Fruit fly (Drosophila melanogaster) whole organism, embryonic: ENCODE data around the gene CG32700.

Experiments used
- Awh ChIP-seq: fragments of 200-800 bp; sonication (Bioruptor generic); IDR thresholded peaks from 2 replicates; pipeline ENCODE4, ENCODE4 v1.3.6; 2022; ENCODE audit warnings: missing biosample characterization, missing genetic modification characterization
- CG10366 ChIP-seq: fragments of 200-800 bp; sonication (Bioruptor generic); IDR thresholded peaks from 2 replicates; pipeline ENCODE4 v1.3.6; 2022; ENCODE audit warnings: missing biosample characterization, missing genetic modification characterization
- CG11093 ChIP-seq: fragments of 200-800 bp; sonication (Bioruptor generic); IDR thresholded peaks from 3 replicates; pipeline ENCODE4 v1.3.6; 2022; ENCODE audit warnings: missing biosample characterization, missing genetic modification characterization
- CG12391 ChIP-seq: fragments of 200-800 bp; sonication (Bioruptor generic); optimal IDR thresholded peaks from 3 replicates; lab custom pipeline; 2018; ENCODE audit warnings: missing biosample characterization, mild to moderate bottlenecking, missing genetic modification characterization, moderate library complexity
- CG12659 ChIP-seq: fragments of 200-800 bp; sonication (Bioruptor generic); optimal IDR thresholded peaks from 3 replicates; lab custom pipeline; 2017; ENCODE audit warnings: mild to moderate bottlenecking, missing biosample characterization, missing genetic modification reagents, missing genetic modification characterization
- CG13287 ChIP-seq: fragments of 200-800 bp; sonication (Bioruptor generic); IDR thresholded peaks from 2 replicates; pipeline ENCODE4 v1.3.6; 2022; ENCODE audit warnings: missing biosample characterization, missing genetic modification characterization; ENCODE audit not compliant: partially characterized antibody
- CG13424 ChIP-seq: fragments of 200-800 bp; sonication (Bioruptor generic); optimal IDR thresholded peaks from 2 replicates; lab custom pipeline; 2019; ENCODE audit warnings: missing biosample characterization, mild to moderate bottlenecking, missing genetic modification characterization, moderate library complexity
- CG13894 ChIP-seq: fragments of 200-800 bp; sonication (Bioruptor generic); optimal IDR thresholded peaks from 3 replicates; lab custom pipeline; 2018; ENCODE audit warnings: missing biosample characterization, mild to moderate bottlenecking, missing genetic modification characterization, moderate library complexity
- CG1603 ChIP-seq: fragments of 200-800 bp; sonication (Bioruptor generic); optimal IDR thresholded peaks from 2 replicates; lab custom pipeline; 2019; ENCODE audit warnings: missing biosample characterization, mild to moderate bottlenecking, missing genetic modification characterization, moderate library complexity
- CG16863 ChIP-seq: fragments of 200-800 bp; sonication (Bioruptor generic); optimal IDR thresholded peaks from 3 replicates; lab custom pipeline; 2016; ENCODE audit warnings: missing biosample characterization, missing genetic modification characterization
- CG34376 ChIP-seq: fragments of 200-800 bp; sonication (Bioruptor generic); optimal IDR thresholded peaks from 2 replicates; lab custom pipeline; 2018; ENCODE audit warnings: missing biosample characterization, mild to moderate bottlenecking, missing genetic modification characterization
- CG3847 ChIP-seq: fragments of 200-800 bp; sonication (Bioruptor generic); IDR thresholded peaks from 2 replicates; pipeline ENCODE4 v1.3.6; 2022; ENCODE audit warnings: missing biosample characterization, missing genetic modification characterization
- CG3995 ChIP-seq: fragments of 200-800 bp; sonication (Bioruptor generic); optimal IDR thresholded peaks from 3 replicates; lab custom pipeline; 2016; ENCODE audit warnings: missing biosample characterization, missing genetic modification characterization
- CG4360 ChIP-seq: fragments of 200-800 bp; sonication (Bioruptor generic); IDR thresholded peaks from 2 replicates; pipeline ENCODE4 v1.3.6; 2022; ENCODE audit warnings: missing biosample characterization, missing genetic modification characterization
- CG4707 ChIP-seq: fragments of 200-800 bp; sonication (Bioruptor generic); optimal IDR thresholded peaks from 2 replicates; lab custom pipeline; 2018; ENCODE audit warnings: missing biosample characterization, mild to moderate bottlenecking, missing genetic modification characterization, moderate library complexity
- CG6765 ChIP-seq: fragments of 200-800 bp; sonication (Bioruptor generic); optimal IDR thresholded peaks from 3 replicates; lab custom pipeline; 2017; ENCODE audit warnings: missing biosample characterization, mild to moderate bottlenecking, missing genetic modification characterization
- CG7987 ChIP-seq: fragments of 200-800 bp; sonication (Bioruptor generic); optimal IDR thresholded peaks from 2 replicates; lab custom pipeline; 2018; ENCODE audit warnings: missing biosample characterization, mild to moderate bottlenecking, missing genetic modification characterization, moderate library complexity
- CG8290 ChIP-seq, 3 experiments: fragments of 200-800 bp; sonication (Bioruptor generic); optimal IDR thresholded peaks; 2 replicates each; lab custom pipeline; 2016 to 2019; ENCODE audit warnings: missing biosample characterization in 3 of 3, missing genetic modification characterization in 3 of 3, mild to moderate bottlenecking in 2 of 3, moderate library complexity in 1 of 3
- CG8944 ChIP-seq: fragments of 200-800 bp; sonication (Bioruptor generic); optimal IDR thresholded peaks from 3 replicates; lab custom pipeline; 2016; ENCODE audit warnings: missing biosample characterization, missing genetic modification characterization
- CrebB ChIP-seq: fragments of 200-800 bp; sonication (Bioruptor generic); optimal IDR thresholded peaks from 3 replicates; lab custom pipeline; 2018; ENCODE audit warnings: missing biosample characterization, mild to moderate bottlenecking, missing genetic modification characterization
- ERR ChIP-seq: fragments of 200-800 bp; sonication (Bioruptor generic); optimal IDR thresholded peaks from 2 replicates; lab custom pipeline; 2016; ENCODE audit warnings: missing biosample characterization, missing genetic modification characterization
- Ets97D ChIP-seq: fragments of 200-800 bp; sonication (Bioruptor generic); optimal IDR thresholded peaks from 3 replicates; lab custom pipeline; 2016; ENCODE audit warnings: missing biosample characterization, missing genetic modification characterization
- HLHmδ ChIP-seq: fragments of 200-800 bp; sonication (Bioruptor generic); optimal IDR thresholded peaks from 2 replicates; lab custom pipeline; 2018; ENCODE audit warnings: missing biosample characterization, mild to moderate bottlenecking, missing genetic modification characterization, moderate library complexity
- Hmx ChIP-seq: fragments of 200-800 bp; sonication (Bioruptor generic); optimal IDR thresholded peaks from 2 replicates; lab custom pipeline; 2016; ENCODE audit warnings: missing biosample characterization, missing genetic modification characterization
- Hsf ChIP-seq: fragments of 200-800 bp; sonication (Bioruptor generic); optimal IDR thresholded peaks from 3 replicates; lab custom pipeline; 2016; ENCODE audit warnings: missing biosample characterization, missing genetic modification characterization
- MBD-R2 ChIP-seq: fragments of 200-800 bp; sonication (Bioruptor generic); IDR thresholded peaks from 2 replicates; pipeline ENCODE4 v1.3.6; 2022; ENCODE audit warnings: missing biosample characterization, missing genetic modification characterization
- NfI ChIP-seq: fragments of 200-800 bp; sonication (Bioruptor generic); optimal IDR thresholded peaks from 3 replicates; lab custom pipeline; 2018; ENCODE audit warnings: missing biosample characterization, mild to moderate bottlenecking, missing genetic modification characterization, moderate library complexity
- Ptx1 ChIP-seq: fragments of 200-800 bp; sonication (Bioruptor generic); IDR thresholded peaks from 2 replicates; pipeline ENCODE4 v1.3.6; 2022; ENCODE audit warnings: missing biosample characterization, missing genetic modification characterization
- Rx ChIP-seq: fragments of 200-800 bp; sonication (Bioruptor generic); IDR thresholded peaks from 2 replicates; pipeline ENCODE4 v1.3.6; 2022; ENCODE audit warnings: missing biosample characterization, missing genetic modification characterization
- Side ChIP-seq: fragments of 200-800 bp; sonication (Bioruptor generic); optimal IDR thresholded peaks from 2 replicates; lab custom pipeline; 2016; ENCODE audit warnings: missing biosample characterization, missing genetic modification characterization
- Spps ChIP-seq: fragments of 200-800 bp; sonication (Bioruptor generic); optimal IDR thresholded peaks from 2 replicates; lab custom pipeline; 2018; ENCODE audit warnings: missing biosample characterization, mild to moderate bottlenecking, missing genetic modification characterization
- ac ChIP-seq: fragments of 200-800 bp; sonication (Bioruptor generic); optimal IDR thresholded peaks from 3 replicates; lab custom pipeline; 2017; ENCODE audit warnings: missing biosample characterization, mild to moderate bottlenecking, missing genetic modification characterization
- ase ChIP-seq: fragments of 200-800 bp; sonication (Bioruptor generic); IDR thresholded peaks from 3 replicates; pipeline ENCODE4 v1.3.6; 2022; ENCODE audit warnings: missing biosample characterization, missing genetic modification characterization
- cato ChIP-seq: fragments of 200-800 bp; sonication (Bioruptor generic); optimal IDR thresholded peaks from 2 replicates; lab custom pipeline; 2016; ENCODE audit warnings: missing biosample characterization, missing genetic modification characterization, borderline replicate concordance
- chm ChIP-seq: fragments of 200-800 bp; sonication (Bioruptor generic); IDR thresholded peaks from 2 replicates; pipeline ENCODE4 v1.3.6; 2022; ENCODE audit warnings: missing biosample characterization, missing genetic modification characterization
- crp ChIP-seq, 2 experiments: fragments of 200-800 bp; sonication (Bioruptor generic); optimal IDR thresholded peaks; 2 replicates in 1 of 2; 3 replicates in 1 of 2; lab custom pipeline; 2017; ENCODE audit warnings: missing biosample characterization in 2 of 2, missing genetic modification characterization in 2 of 2, mild to moderate bottlenecking in 1 of 2, moderate library complexity in 1 of 2
- en ChIP-seq: fragments of 200-800 bp; sonication (Bioruptor generic); optimal IDR thresholded peaks from 2 replicates; lab custom pipeline; 2016; ENCODE audit warnings: missing biosample characterization, missing genetic modification characterization
- eve ChIP-seq, 2 experiments: fragments of >200 bp; optimal IDR thresholded peaks; 2 replicates each; lab custom pipeline; 2017; ENCODE audit warnings: missing biosample characterization in 2 of 2, missing genetic modification characterization in 2 of 2
- ewg ChIP-seq: fragments of 200-800 bp; sonication (Bioruptor generic); optimal IDR thresholded peaks from 3 replicates; lab custom pipeline; 2017; ENCODE audit warnings: mild to moderate bottlenecking, missing biosample characterization, missing genetic modification reagents, missing genetic modification characterization
- fd102C ChIP-seq: fragments of 200-800 bp; sonication (Bioruptor generic); optimal IDR thresholded peaks from 2 replicates; lab custom pipeline; 2018; ENCODE audit warnings: missing biosample characterization, mild to moderate bottlenecking, missing genetic modification characterization, moderate library complexity
- gsb ChIP-seq: fragments of 200-800 bp; sonication (Bioruptor generic); IDR thresholded peaks from 2 replicates; pipeline ENCODE4 v1.3.6; 2022; ENCODE audit warnings: missing biosample characterization, missing genetic modification characterization
- kni ChIP-seq: fragments of 200-800 bp; sonication (Bioruptor generic); optimal IDR thresholded peaks from 3 replicates; lab custom pipeline; 2017; ENCODE audit warnings: mild to moderate bottlenecking, missing biosample characterization, missing genetic modification reagents, missing genetic modification characterization
- lmd ChIP-seq: fragments of 200-800 bp; sonication (Bioruptor generic); IDR thresholded peaks from 2 replicates; pipeline ENCODE4 v1.3.6; 2022; ENCODE audit warnings: missing biosample characterization, missing genetic modification characterization
- lola ChIP-seq, 3 experiments: fragments of >200 bp in 2 of 3; fragments of 200-800 bp in 1 of 3; sonication (Bioruptor generic) in 1 of 3; optimal IDR thresholded peaks; 2 replicates each; lab custom pipeline; 2017 to 2019; ENCODE audit warnings: missing biosample characterization in 3 of 3, missing genetic modification characterization in 3 of 3, mild to moderate bottlenecking in 1 of 3, moderate library complexity in 1 of 3
- lov ChIP-seq, 2 experiments: fragments of 200-800 bp in 1 of 2; fragments of >200 bp in 1 of 2; sonication (Bioruptor generic) in 1 of 2; IDR thresholded peaks in 1 of 2; optimal IDR thresholded peaks in 1 of 2; 2 replicates in 1 of 2; 3 replicates in 1 of 2; pipeline versions ENCODE4 v1.3.6 to Lab custom; 2017 to 2022; ENCODE audit warnings: missing biosample characterization in 1 of 2, missing genetic modification characterization in 1 of 2
- luna ChIP-seq: fragments of 200-800 bp; sonication (Bioruptor generic); optimal IDR thresholded peaks from 2 replicates; lab custom pipeline; 2016; ENCODE audit warnings: missing biosample characterization, missing genetic modification characterization
- onecut ChIP-seq: fragments of 200-800 bp; sonication (Bioruptor generic); IDR thresholded peaks from 2 replicates; pipeline ENCODE4 v1.3.6; 2022; ENCODE audit warnings: missing biosample characterization, missing genetic modification characterization
- sr ChIP-seq: fragments of 200-800 bp; sonication (Bioruptor generic); IDR thresholded peaks from 3 replicates; pipeline ENCODE4 v1.3.6; 2022; ENCODE audit warnings: missing biosample characterization, missing genetic modification characterization

Gene CG32700

dm6 chrX:9584104-9584947 lies 33.7 kb upstream of the CG32700 start (continued):
- TF ChIP-seq CG8944 (no peak), ac (no peak), ERR (GFP tag; lab: Kevin White, UChicago) (peak; percentile 93), CG34376 (GFP tag; lab: Kevin White, UChicago) (peak; percentile 86), en (GFP tag; lab: Kevin White, UChicago) (no peak), MBD-R2 (GFP tag; lab: Robert Waterston, UW) (no peak; the same call in 1 of the 2 replicates), chm (GFP tag; lab: Robert Waterston, UW) (peak; percentile 48), CG16863 (GFP tag; lab: Kevin White, UChicago) (no peak), crp (GFP tag; optimal IDR thresholded peaks at IDR 0.05; lab: Kevin White, UChicago) (no peak), ase (GFP tag; lab: Robert Waterston, UW) (no peak), CG10366 (GFP tag; lab: Robert Waterston, UW) (no peak), CG13424 (tag; lab: Kevin White, UChicago) (peak; percentile 36), ewg (GFP tag; lab: Kevin White, UChicago) (no peak), CG1603 (peak; percentile 3), CG3995 (GFP tag; lab: Kevin White, UChicago) (no peak), lmd (peak; percentile 69; the same call in 1 of the 2 replicates), gsb (no peak; the same call in 1 of the 2 replicates), Awh (GFP tag; lab: Robert Waterston, UW) (no peak), onecut (GFP tag; lab: Robert Waterston, UW) (no peak), CG11093 (GFP tag; lab: Robert Waterston, UW) (peak; percentile 21; the same call in 1 of the 3 replicates), lola (GFP tag; optimal IDR thresholded peaks at IDR 0.05; lab: Kevin White, UChicago) (peak in 1 of 3 experiments; percentile 8), Spps (tag; lab: Kevin White, UChicago) (no peak), Ptx1 (GFP tag; lab: Robert Waterston, UW) (peak; percentile 56), eve (GFP tag; optimal IDR thresholded peaks at IDR 0.05; lab: Kevin White, UChicago) (no peak), Side (GFP tag; lab: Kevin White, UChicago) (no peak), NfI (GFP tag; lab: Kevin White, UChicago) (peak; percentile 54), cato (GFP tag; lab: Kevin White, UChicago) (no peak), CrebB (tag; lab: Kevin White, UChicago) (no peak), CG8290 (GFP tag; optimal IDR thresholded peaks at IDR 0.05; lab: Kevin White, UChicago) (no peak), CG8290 (tag; optimal IDR thresholded peaks at IDR 0.05; lab: Kevin White, UChicago) (peak in 1 of 2 experiments; percentile 73), fd102C (GFP tag; lab: Kevin White, UChicago) (no peak), CG4707 (GFP tag; lab: Kevin White, UChicago) (no peak), Hmx (no peak), luna (GFP tag; lab: Kevin White, UChicago) (no peak), CG6765 (GFP tag; lab: Kevin White, UChicago) (no peak), kni (GFP tag; lab: Kevin White, UChicago) (peak; percentile 89), CG12659 (GFP tag; lab: Kevin White, UChicago) (no peak), CG4360 (GFP tag; lab: Robert Waterston, UW) (no peak), CG3847 (0 out of 2 replicates have a peak, but pooled peaks have one; percentile 42), CG13287 (GFP tag; lab: Robert Waterston, UW) (peak; percentile 22; the same call in 1 of the 2 replicates), Hsf (GFP tag; lab: Kevin White, UChicago) (no peak), Rx (GFP tag; lab: Robert Waterston, UW) (no peak), sr (GFP tag; lab: Robert Waterston, UW) (no peak), Ets97D (GFP tag; lab: Kevin White, UChicago) (no peak), lov (optimal IDR thresholded peaks at IDR 0.05; lab: Kevin White, UChicago) (no peak), lov (GFP tag; IDR thresholded peaks at IDR 0.05; lab: Robert Waterston, UW) (no peak), CG12391 (no peak), CG13894 (tag; lab: Kevin White, UChicago) (peak; percentile 84), HLHmδ (GFP tag; lab: Kevin White, UChicago) (peak; percentile 1), CG7987 (no peak)
